Fruit fly (Drosophila melanogaster): ENCODE results near the gene C1GalTA.

The C1GalTA gene

dm6 chr2L:8897954-8898713 lies 52.9 kb downstream of the C1GalTA start:
- no peak for TF ChIP-seq CG17801 (GFP tag; optimal IDR thresholded peaks at IDR 0.05; ENCODE audit: partially characterized antibody)

DNA sequence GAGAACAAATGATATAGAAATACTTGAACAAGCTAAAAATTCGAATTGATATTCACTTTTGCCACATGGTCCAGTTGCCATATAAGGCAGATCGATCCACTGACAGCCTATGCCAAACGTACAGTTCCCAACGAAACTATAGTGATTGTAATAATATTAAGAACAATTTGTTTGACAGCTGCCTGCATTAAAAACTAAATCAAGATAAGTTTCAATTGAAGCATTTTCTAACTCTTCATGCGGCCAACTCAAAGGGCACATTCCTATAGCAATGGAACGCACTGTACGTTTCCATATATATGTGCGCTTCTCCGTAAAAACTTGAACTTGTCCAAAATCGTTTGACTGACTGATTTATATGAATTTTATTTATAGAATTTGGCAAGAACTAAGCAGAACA lies 56.8 kb downstream of the C1GalTA start:
- TF ChIP-seq CG17801 (GFP tag; optimal IDR thresholded peaks at IDR 0.05; ENCODE audit: partially characterized antibody): no peak

All from ovary, adult (tissue).